Worm (Caenorhabditis elegans) whole organism, L2 larva: Measurements from ENCODE around the gene rbm-42.

Experiments used
- C34F6.9 ChIP-seq: fragments of 150-350 bp; optimal IDR thresholded peaks from 2 replicates; lab custom pipeline; 2014; ENCODE audit warnings: missing biosample characterization, missing genetic modification characterization
- F13H6.1 ChIP-seq: sonication (generic microtip); optimal IDR thresholded peaks from 2 replicates; lab custom pipeline; 2016; ENCODE audit warnings: missing genetic modification characterization, missing compliant biosample characterization
- Y55F3AM.14 ChIP-seq: fragments of 200-800 bp; sonication (Bioruptor generic); optimal IDR thresholded peaks from 2 replicates; lab custom pipeline; 2018; ENCODE audit warnings: mild to moderate bottlenecking, missing genetic modification characterization, missing compliant biosample characterization
- ZK546.5 ChIP-seq: sonication (generic microtip); optimal IDR thresholded peaks from 2 replicates; lab custom pipeline; 2017; ENCODE audit warnings: missing biosample characterization, missing genetic modification characterization
- alr-1 ChIP-seq: fragments of 150-350 bp; optimal IDR thresholded peaks from 2 replicates; lab custom pipeline; 2014; ENCODE audit warnings: missing biosample characterization, missing genetic modification characterization
- aly-2 ChIP-seq: fragments of 150-350 bp; optimal IDR thresholded peaks from 2 replicates; lab custom pipeline; 2014; ENCODE audit warnings: missing biosample characterization, missing genetic modification characterization
- blmp-1 ChIP-seq: sonication (generic microtip); optimal IDR thresholded peaks from 2 replicates; lab custom pipeline; 2017; ENCODE audit warnings: missing genetic modification characterization, mild to moderate bottlenecking, missing compliant biosample characterization, antibody characterized with exemption, moderate library complexity; ENCODE audit not compliant: insufficient read depth
- crh-2 ChIP-seq: sonication (generic microtip); optimal IDR thresholded peaks from 2 replicates; lab custom pipeline; 2017; ENCODE audit warnings: missing biosample characterization, missing genetic modification characterization
- dmd-4 ChIP-seq: sonication (generic microtip); optimal IDR thresholded peaks from 2 replicates; lab custom pipeline; 2017; ENCODE audit warnings: missing biosample characterization, missing genetic modification characterization
- egl-27 ChIP-seq: sonication (generic microtip); optimal IDR thresholded peaks from 3 replicates; lab custom pipeline; 2017; ENCODE audit warnings: missing biosample characterization, missing genetic modification reagents, missing genetic modification characterization
- elt-1 ChIP-seq: fragments of 150-350 bp; optimal IDR thresholded peaks from 2 replicates; lab custom pipeline; 2014; ENCODE audit warnings: missing biosample characterization, missing genetic modification characterization
- elt-3 ChIP-seq: sonication (generic microtip); optimal IDR thresholded peaks from 2 replicates; lab custom pipeline; 2017; ENCODE audit warnings: missing biosample characterization, missing genetic modification characterization
- fos-1 ChIP-seq: fragments of 150-350 bp; optimal IDR thresholded peaks from 2 replicates; lab custom pipeline; 2014; ENCODE audit warnings: missing biosample characterization, missing genetic modification characterization
- gmeb-1 ChIP-seq: fragments of 150-350 bp; optimal IDR thresholded peaks from 2 replicates; lab custom pipeline; 2014; ENCODE audit warnings: missing biosample characterization, missing genetic modification characterization
- lin-11 ChIP-seq: fragments of 150-350 bp; sonication (generic microtip); optimal IDR thresholded peaks from 2 replicates; lab custom pipeline; 2014; ENCODE audit warnings: missing biosample characterization, missing genetic modification characterization, inconsistent platforms, mixed read lengths
- lin-39 ChIP-seq: fragments of 150-350 bp; optimal IDR thresholded peaks from 2 replicates; lab custom pipeline; 2014; ENCODE audit warnings: missing biosample characterization, missing genetic modification reagents, missing genetic modification characterization
- lsy-2 ChIP-seq, 2 experiments: fragments of 150-350 bp in 1 of 2; sonication (generic microtip) in 1 of 2; optimal IDR thresholded peaks; 2 replicates each; lab custom pipeline; 2014 to 2017; ENCODE audit warnings: missing biosample characterization in 2 of 2, missing genetic modification characterization in 2 of 2
- mab-5 ChIP-seq: fragments of 150-350 bp; optimal IDR thresholded peaks from 2 replicates; lab custom pipeline; 2014; ENCODE audit warnings: missing biosample characterization, missing genetic modification characterization
- mbf-1 ChIP-seq: sonication (generic microtip); optimal IDR thresholded peaks from 2 replicates; lab custom pipeline; 2017; ENCODE audit warnings: missing biosample characterization, missing genetic modification characterization
- mdl-1 ChIP-seq, 2 experiments: fragments of 150-350 bp in 1 of 2; sonication (generic microtip) in 1 of 2; optimal IDR thresholded peaks; 2 replicates each; lab custom pipeline; 2017; ENCODE audit warnings: missing biosample characterization in 2 of 2, missing genetic modification characterization in 2 of 2
- nhr-10 ChIP-seq: sonication (generic microtip); optimal IDR thresholded peaks from 2 replicates; lab custom pipeline; 2017; ENCODE audit warnings: missing biosample characterization, missing genetic modification characterization
- nhr-11 ChIP-seq: fragments of 150-350 bp; optimal IDR thresholded peaks from 2 replicates; lab custom pipeline; 2014; ENCODE audit warnings: missing biosample characterization, missing genetic modification characterization
- nhr-12 ChIP-seq: fragments of 150-350 bp; optimal IDR thresholded peaks from 2 replicates; lab custom pipeline; 2014; ENCODE audit warnings: missing biosample characterization, missing genetic modification characterization
- nhr-129 ChIP-seq: fragments of 150-350 bp; optimal IDR thresholded peaks from 2 replicates; lab custom pipeline; 2014; ENCODE audit warnings: missing biosample characterization, missing genetic modification characterization
- nhr-21 ChIP-seq: fragments of 150-350 bp; optimal IDR thresholded peaks from 2 replicates; lab custom pipeline; 2014; ENCODE audit warnings: missing biosample characterization, missing genetic modification characterization
- nhr-23 ChIP-seq: fragments of 150-350 bp; optimal IDR thresholded peaks from 2 replicates; lab custom pipeline; 2014; ENCODE audit warnings: missing biosample characterization, missing genetic modification reagents, missing genetic modification characterization
- nhr-25 ChIP-seq: fragments of 150-350 bp; sonication (generic microtip); optimal IDR thresholded peaks from 3 replicates; lab custom pipeline; 2014; ENCODE audit warnings: missing biosample characterization, missing genetic modification characterization
- nhr-6 ChIP-seq: fragments of 150-350 bp; optimal IDR thresholded peaks from 2 replicates; lab custom pipeline; 2014; ENCODE audit warnings: missing biosample characterization, missing genetic modification characterization
- nhr-77 ChIP-seq: fragments of 150-350 bp; optimal IDR thresholded peaks from 2 replicates; lab custom pipeline; 2014; ENCODE audit warnings: missing biosample characterization, missing genetic modification characterization
- peb-1 ChIP-seq: fragments of 150-350 bp; optimal IDR thresholded peaks from 2 replicates; lab custom pipeline; 2014; ENCODE audit warnings: missing biosample characterization, missing genetic modification characterization
- sem-4 ChIP-seq: fragments of 150-350 bp; optimal IDR thresholded peaks from 2 replicates; lab custom pipeline; 2014; ENCODE audit warnings: missing biosample characterization, missing genetic modification reagents, missing genetic modification characterization
- skn-1 ChIP-seq: sonication (generic microtip); optimal IDR thresholded peaks from 2 replicates; lab custom pipeline; 2017; ENCODE audit warnings: missing biosample characterization, missing genetic modification characterization
- sma-3 ChIP-seq: sonication (generic microtip); optimal IDR thresholded peaks from 2 replicates; lab custom pipeline; 2016; ENCODE audit warnings: missing genetic modification reagents, missing genetic modification characterization, missing compliant biosample characterization
- sma-9 ChIP-seq, 2 experiments: fragments of 150-350 bp in 1 of 2; sonication (generic microtip) in 1 of 2; optimal IDR thresholded peaks; 2 replicates each; lab custom pipeline; 2014 to 2016; ENCODE audit warnings: missing genetic modification characterization in 2 of 2, mild to moderate bottlenecking in 1 of 2, missing biosample characterization in 1 of 2, missing compliant biosample characterization in 1 of 2, missing genetic modification reagents in 1 of 2, moderate library complexity in 1 of 2
- unc-39 ChIP-seq: fragments of 150-350 bp; optimal IDR thresholded peaks from 2 replicates; lab custom pipeline; 2014; ENCODE audit warnings: missing biosample characterization, missing genetic modification characterization
- unc-55 ChIP-seq: fragments of 150-350 bp; sonication (generic microtip); optimal IDR thresholded peaks from 3 replicates; lab custom pipeline; 2014; ENCODE audit warnings: missing biosample characterization, missing genetic modification reagents, missing genetic modification characterization
- unc-62 ChIP-seq: fragments of 150-350 bp; optimal IDR thresholded peaks from 2 replicates; lab custom pipeline; 2014; ENCODE audit warnings: missing biosample characterization, missing genetic modification reagents, missing genetic modification characterization
- zag-1 ChIP-seq: fragments of 150-350 bp; optimal IDR thresholded peaks from 2 replicates; lab custom pipeline; 2014; ENCODE audit warnings: missing biosample characterization, missing genetic modification characterization
- ztf-1 ChIP-seq: fragments of 200-800 bp; sonication (Bioruptor generic); conservative IDR thresholded peaks from 2 replicates; pipeline ENCODE4 v1.3.6; 2022; ENCODE audit warnings: missing genetic modification characterization, missing compliant biosample characterization
- ztf-4 ChIP-seq: fragments of 150-350 bp; optimal IDR thresholded peaks from 2 replicates; lab custom pipeline; 2014; ENCODE audit warnings: missing biosample characterization, missing genetic modification characterization

rbm-42 gene

DNA sequence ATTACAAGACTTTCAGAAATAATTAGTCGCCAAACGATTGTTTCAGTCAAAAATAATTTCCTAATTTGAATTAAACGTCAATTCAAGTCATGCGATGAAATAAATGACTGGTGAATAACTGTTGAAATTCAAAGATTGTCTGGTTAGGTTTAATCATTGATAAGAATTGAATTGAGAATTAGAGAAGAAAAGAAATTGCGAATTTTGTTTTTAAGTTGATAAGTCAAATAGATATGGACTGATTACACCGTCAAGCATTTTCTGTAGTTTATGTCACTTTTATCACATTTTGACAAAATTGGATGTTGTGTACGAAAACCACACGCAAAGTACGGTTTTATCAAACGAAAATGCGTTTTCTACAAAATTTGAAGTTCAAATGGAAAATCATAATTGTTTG lies 48.2 kb upstream of the rbm-42 start:
- TF ChIP-seq sma-9 (GFP tag; optimal IDR thresholded peaks at IDR 0.05; lab: Kevin White, UChicago) = peak; percentile 69
- TF ChIP-seq sma-9 (tag; optimal IDR thresholded peaks at IDR 0.05; lab: Kevin White, UChicago) = no peak
- no peak for TF ChIP-seq nhr-77 (tag; lab: Kevin White, UChicago)
- no peak for TF ChIP-seq ztf-4
- no peak for TF ChIP-seq nhr-12 (tag; lab: Kevin White, UChicago)
- no peak for TF ChIP-seq zag-1 (tag; lab: Kevin White, UChicago)
- TF ChIP-seq egl-27 = no peak
- no peak for TF ChIP-seq mdl-1 (tag; optimal IDR thresholded peaks at IDR 0.05; lab: Kevin White, UChicago)
- TF ChIP-seq nhr-11 (tag; lab: Kevin White, UChicago) = no peak
- TF ChIP-seq crh-2 (tag; lab: Kevin White, UChicago) = peak; percentile 88
- no peak for TF ChIP-seq elt-1 (tag; lab: Kevin White, UChicago)
- no peak for TF ChIP-seq lin-11 (tag; lab: Kevin White, UChicago)
- TF ChIP-seq lsy-2 (tag; optimal IDR thresholded peaks at IDR 0.05; lab: Kevin White, UChicago) = peak in 1 of 2 experiments; percentile 28
- no peak for TF ChIP-seq lin-39 (tag; lab: Kevin White, UChicago)
- TF ChIP-seq Y55F3AM.14 (GFP tag; lab: Kevin White, UChicago) = no peak
- TF ChIP-seq blmp-1 = no peak
- TF ChIP-seq sma-3 = peak; percentile 44
- no peak for TF ChIP-seq elt-3 (tag; lab: Kevin White, UChicago)
- no peak for TF ChIP-seq skn-1 (tag; lab: Kevin White, UChicago)
- no peak for TF ChIP-seq nhr-23
- TF ChIP-seq unc-39 (tag; lab: Kevin White, UChicago) = no peak
- no peak for TF ChIP-seq unc-55 (GFP tag; lab: Kevin White, UChicago)
- TF ChIP-seq sem-4 (tag; lab: Kevin White, UChicago) = no peak
- no peak for TF ChIP-seq alr-1 (tag; lab: Kevin White, UChicago)
- TF ChIP-seq F13H6.1 (tag; lab: Kevin White, UChicago) = peak; percentile 1
- peak; percentile 53 for TF ChIP-seq nhr-25 (tag; lab: Kevin White, UChicago)
- no peak for TF ChIP-seq peb-1 (tag; lab: Kevin White, UChicago)
- peak; percentile 14 for TF ChIP-seq C34F6.9 (tag; lab: Kevin White, UChicago)
- TF ChIP-seq dmd-4 (tag; lab: Kevin White, UChicago) = no peak
- no peak for TF ChIP-seq unc-62 (GFP tag; lab: Kevin White, UChicago)
- peak; percentile 30 for TF ChIP-seq nhr-129
- TF ChIP-seq nhr-21 (tag; lab: Kevin White, UChicago) = peak; percentile 25
- TF ChIP-seq fos-1 = peak; percentile 97
- TF ChIP-seq gmeb-1 (tag; lab: Kevin White, UChicago) = peak; percentile 58

ce11 chrIII:5200349-5200748 lies 47.3 kb upstream of the rbm-42 start:
- TF ChIP-seq F13H6.1 (tag; lab: Kevin White, UChicago) = no peak
- peak; percentile 60 for TF ChIP-seq fos-1
- TF ChIP-seq Y55F3AM.14 (GFP tag; lab: Kevin White, UChicago) = no peak
- TF ChIP-seq sma-9 (GFP tag; optimal IDR thresholded peaks at IDR 0.05; lab: Kevin White, UChicago) = peak; percentile 49
- TF ChIP-seq sma-9 (tag; optimal IDR thresholded peaks at IDR 0.05; lab: Kevin White, UChicago) = no peak
- no peak for TF ChIP-seq nhr-10 (tag; lab: Kevin White, UChicago)
- no peak for TF ChIP-seq egl-27
- TF ChIP-seq zag-1 (tag; lab: Kevin White, UChicago) = no peak
- TF ChIP-seq nhr-129 = peak; percentile 91
- TF ChIP-seq mab-5 (tag; lab: Kevin White, UChicago) = no peak
- no peak for TF ChIP-seq lsy-2 (tag; optimal IDR thresholded peaks at IDR 0.05; lab: Kevin White, UChicago)
- peak; percentile 24 for TF ChIP-seq crh-2 (tag; lab: Kevin White, UChicago)
- no peak for TF ChIP-seq mbf-1
- no peak for TF ChIP-seq mdl-1 (tag; optimal IDR thresholded peaks at IDR 0.05; lab: Kevin White, UChicago)
- no peak for TF ChIP-seq lin-11 (tag; lab: Kevin White, UChicago)
- TF ChIP-seq ztf-1 (GFP tag; lab: Robert Waterston, UW) = no peak
- no peak for TF ChIP-seq unc-39 (tag; lab: Kevin White, UChicago)
- TF ChIP-seq gmeb-1 (tag; lab: Kevin White, UChicago) = peak; percentile 32
- no peak for TF ChIP-seq unc-62 (GFP tag; lab: Kevin White, UChicago)
- TF ChIP-seq ZK546.5 = no peak
- no peak for TF ChIP-seq aly-2 (tag; lab: Kevin White, UChicago)
- TF ChIP-seq blmp-1 = peak; percentile 14
- TF ChIP-seq sma-3 = no peak
- TF ChIP-seq sem-4 (tag; lab: Kevin White, UChicago) = no peak
- no peak for TF ChIP-seq skn-1 (tag; lab: Kevin White, UChicago)
- no peak for TF ChIP-seq elt-3 (tag; lab: Kevin White, UChicago)
- no peak for TF ChIP-seq nhr-6 (tag; lab: Kevin White, UChicago)
- TF ChIP-seq ztf-4 = no peak
- TF ChIP-seq nhr-25 (tag; lab: Kevin White, UChicago) = peak; percentile 43
- no peak for TF ChIP-seq nhr-12 (tag; lab: Kevin White, UChicago)
- TF ChIP-seq nhr-21 (tag; lab: Kevin White, UChicago) = no peak
- TF ChIP-seq, all 48 proteins: peak for 7
